Fruit fly (Drosophila melanogaster): ENCODE results near the gene sov.

The sov gene

DNA sequence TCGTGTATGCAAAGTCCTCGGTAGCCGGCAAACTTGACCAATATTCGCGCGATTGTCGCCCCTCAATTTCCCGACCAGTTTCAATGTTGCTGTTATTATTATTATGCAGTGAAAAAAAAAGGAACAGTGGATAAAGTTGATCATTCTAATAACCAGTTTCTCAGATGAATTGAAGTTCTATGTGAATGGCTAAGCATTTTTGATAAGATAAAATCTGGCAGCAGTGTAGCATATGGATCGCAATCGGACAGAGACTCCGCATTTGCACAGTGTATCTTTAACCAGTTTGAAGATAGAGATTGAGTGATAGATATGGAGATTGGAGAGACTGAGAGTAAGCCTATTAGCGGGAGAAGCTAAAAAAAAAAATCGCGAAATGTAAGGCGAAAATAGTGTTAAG lies 37.3 kb downstream of the sov start (continued):
- TF ChIP-seq CG4360 (GFP tag; IDR thresholded peaks at IDR 0.05), result no peak
- TF ChIP-seq pros (GFP tag; optimal IDR thresholded peaks at IDR 0.05), result no peak
- TF ChIP-seq sim (GFP tag; IDR thresholded peaks at IDR 0.05), result no peak
- peak; percentile 68 for TF ChIP-seq CG4282 (GFP tag; optimal IDR thresholded peaks at IDR 0.05)
- TF ChIP-seq CG5953 (GFP tag; IDR thresholded peaks at IDR 0.05), result 0 out of 2 replicates have a peak, but pooled peaks have one; percentile 8
- peak; percentile 7 for TF ChIP-seq luna (GFP tag; optimal IDR thresholded peaks at IDR 0.05)
- peak; percentile 94 for TF ChIP-seq Med (GFP tag)
- peak; percentile 66; the same call in 1 of the 2 replicates for TF ChIP-seq gsb (GFP tag; IDR thresholded peaks at IDR 0.05)
- TF ChIP-seq mam (GFP tag; optimal IDR thresholded peaks at IDR 0.05), result peak; percentile 75
- TF ChIP-seq CrebB (tag; optimal IDR thresholded peaks at IDR 0.05), result peak; percentile 38
- no peak for TF ChIP-seq CG17912 (GFP tag; optimal IDR thresholded peaks at IDR 0.05)
- TF ChIP-seq D19A (tag; optimal IDR thresholded peaks at IDR 0.05), result no peak
- no peak for TF ChIP-seq CG17568 (GFP tag; optimal IDR thresholded peaks at IDR 0.05)
- peak; percentile 63 for TF ChIP-seq CG14667 (GFP tag; IDR thresholded peaks at IDR 0.05)
- no peak for TF ChIP-seq CG10565 (GFP tag; optimal IDR thresholded peaks at IDR 0.05)
- peak; percentile 56 for TF ChIP-seq CHES-1-like (GFP tag; optimal IDR thresholded peaks at IDR 0.05)
- TF ChIP-seq eyg (GFP tag; optimal IDR thresholded peaks at IDR 0.05), result peak; percentile 55
- TF ChIP-seq CG11695 (GFP tag; IDR thresholded peaks at IDR 0.05), result peak; percentile 74; the same call in 2 of the 3 replicates
- TF ChIP-seq ab (GFP tag; optimal IDR thresholded peaks at IDR 0.05), result peak; percentile 17
- peak; percentile 37 for TF ChIP-seq CG2712 (tag; optimal IDR thresholded peaks at IDR 0.05)
- TF ChIP-seq kay (GFP tag; optimal IDR thresholded peaks at IDR 0.05), result no peak
- peak; percentile 75 for TF ChIP-seq HLH54F (GFP tag; optimal IDR thresholded peaks at IDR 0.05)
- TF ChIP-seq sug (tag; optimal IDR thresholded peaks at IDR 0.05), result no peak
- TF ChIP-seq Hr3 (GFP tag; optimal IDR thresholded peaks at IDR 0.05), result peak; percentile 49
- no peak for TF ChIP-seq TFAM (GFP tag; optimal IDR thresholded peaks at IDR 0.05)
- no peak for TF ChIP-seq ro (GFP tag; IDR thresholded peaks at IDR 0.05)
- TF ChIP-seq CG6791 (GFP tag; IDR thresholded peaks at IDR 0.05; ENCODE audit: partially characterized antibody), result no peak
- peak; percentile 55 for TF ChIP-seq CG8388 (GFP tag; optimal IDR thresholded peaks at IDR 0.05)
- no peak for TF ChIP-seq eve (GFP tag; optimal IDR thresholded peaks at IDR 0.05)
- TF ChIP-seq az2 (GFP tag; optimal IDR thresholded peaks at IDR 0.05), result peak; percentile 57
- TF ChIP-seq CG10147 (GFP tag; optimal IDR thresholded peaks at IDR 0.05), result peak; percentile 60
- peak; percentile 50 for TF ChIP-seq Blimp-1 (GFP tag; optimal IDR thresholded peaks at IDR 0.05)
- no peak for TF ChIP-seq Gsc (GFP tag; IDR thresholded peaks at IDR 0.05)
- TF ChIP-seq CG15269 (tag; optimal IDR thresholded peaks at IDR 0.05), result peak; percentile 81
- TF ChIP-seq CG8944 (GFP tag; optimal IDR thresholded peaks at IDR 0.05), result peak; percentile 69
- TF ChIP-seq h (optimal IDR thresholded peaks at IDR 0.05), result no peak
- TF ChIP-seq CG7987 (GFP tag; optimal IDR thresholded peaks at IDR 0.05), result peak; percentile 42
- 0 out of 3 replicates have a peak, but pooled peaks have one; percentile 36 for TF ChIP-seq CG2889 (GFP tag; IDR thresholded peaks at IDR 0.05)
- TF ChIP-seq mld (GFP tag; IDR thresholded peaks at IDR 0.05; ENCODE audit: partially characterized antibody), result no peak
- peak; percentile 4 for TF ChIP-seq NC2α (GFP tag; optimal IDR thresholded peaks at IDR 0.05)
- no peak for TF ChIP-seq Hr78 (GFP tag; optimal IDR thresholded peaks at IDR 0.05)
- no peak for TF ChIP-seq bigmax (GFP tag; optimal IDR thresholded peaks at IDR 0.05)
- TF ChIP-seq CG2678 (tag; optimal IDR thresholded peaks at IDR 0.05), result peak; percentile 81
- peak; percentile 14 for TF ChIP-seq Ravus (GFP tag; IDR thresholded peaks at IDR 0.05)
- peak; percentile 87 for TF ChIP-seq ci (GFP tag; IDR thresholded peaks at IDR 0.05)
- peak; percentile 38 for TF ChIP-seq repo (GFP tag; optimal IDR thresholded peaks at IDR 0.05)
- TF ChIP-seq lola (GFP tag; optimal IDR thresholded peaks at IDR 0.05), result no peak
- TF ChIP-seq Atf3 (GFP tag; optimal IDR thresholded peaks at IDR 0.05), result no peak
- TF ChIP-seq CG8281 (tag; optimal IDR thresholded peaks at IDR 0.05), result peak; percentile 37
- peak; percentile 70 for TF ChIP-seq CG9609 (GFP tag; optimal IDR thresholded peaks at IDR 0.05)
- TF ChIP-seq sqz (GFP tag; optimal IDR thresholded peaks at IDR 0.05), result peak; percentile 20
